Fruit fly (Drosophila melanogaster) whole organism, wandering third instar larva: Measurements from ENCODE around the gene CG14096.

Experiments
- CG32264 ChIP-seq: fragments of 200-800 bp; sonication (Bioruptor generic); optimal IDR thresholded peaks from 2 replicates; lab custom pipeline; 2016; ENCODE audit warnings: missing biosample characterization, missing genetic modification characterization
- Hnf4 ChIP-seq: fragments of 200-800 bp; sonication (Bioruptor generic); optimal IDR thresholded peaks from 2 replicates; lab custom pipeline; 2016; ENCODE audit warnings: missing biosample characterization, mild to moderate bottlenecking, missing genetic modification characterization
- Myc ChIP-seq: fragments of >200 bp; optimal IDR thresholded peaks from 2 replicates; lab custom pipeline; 2017
- N ChIP-seq: fragments of >200 bp; optimal IDR thresholded peaks from 2 replicates; lab custom pipeline; 2018; ENCODE audit warnings: missing biosample characterization, missing external identifiers, missing genetic modification characterization
- br ChIP-seq: fragments of 200-800 bp; sonication (Bioruptor generic); optimal IDR thresholded peaks from 2 replicates; lab custom pipeline; 2016; ENCODE audit warnings: missing biosample characterization, missing genetic modification characterization
- dmrt93B ChIP-seq: fragments of 200-800 bp; sonication (Bioruptor generic); optimal IDR thresholded peaks from 2 replicates; lab custom pipeline; 2018; ENCODE audit warnings: missing biosample characterization, mild to moderate bottlenecking, missing genetic modification characterization
- h ChIP-seq: fragments of 200-800 bp; sonication (Bioruptor generic); optimal IDR thresholded peaks from 3 replicates; lab custom pipeline; 2016; ENCODE audit warnings: missing biosample characterization, mild to moderate bottlenecking, missing genetic modification characterization
- jim ChIP-seq: fragments of 175-275, 200-325 bp; sonication (Bioruptor generic); optimal IDR thresholded peaks from 2 replicates; lab custom pipeline; 2016; ENCODE audit warnings: missing biosample characterization, mild to moderate bottlenecking, missing genetic modification characterization
- lola ChIP-seq: fragments of >200 bp; optimal IDR thresholded peaks from 2 replicates; lab custom pipeline; 2017; ENCODE audit warnings: missing biosample characterization, missing genetic modification characterization
- pan ChIP-seq: fragments of >200 bp; optimal IDR thresholded peaks from 2 replicates; lab custom pipeline; 2017
- psq ChIP-seq: fragments of 200-800 bp; sonication (Bioruptor generic); optimal IDR thresholded peaks from 3 replicates; lab custom pipeline; 2017; ENCODE audit warnings: missing biosample characterization, mild to moderate bottlenecking, missing genetic modification characterization, moderate library complexity
- tai ChIP-seq: sonication (Bioruptor generic); optimal IDR thresholded peaks from 2 replicates; lab custom pipeline; 2016; ENCODE audit warnings: missing biosample characterization, missing genetic modification characterization

DNA sequence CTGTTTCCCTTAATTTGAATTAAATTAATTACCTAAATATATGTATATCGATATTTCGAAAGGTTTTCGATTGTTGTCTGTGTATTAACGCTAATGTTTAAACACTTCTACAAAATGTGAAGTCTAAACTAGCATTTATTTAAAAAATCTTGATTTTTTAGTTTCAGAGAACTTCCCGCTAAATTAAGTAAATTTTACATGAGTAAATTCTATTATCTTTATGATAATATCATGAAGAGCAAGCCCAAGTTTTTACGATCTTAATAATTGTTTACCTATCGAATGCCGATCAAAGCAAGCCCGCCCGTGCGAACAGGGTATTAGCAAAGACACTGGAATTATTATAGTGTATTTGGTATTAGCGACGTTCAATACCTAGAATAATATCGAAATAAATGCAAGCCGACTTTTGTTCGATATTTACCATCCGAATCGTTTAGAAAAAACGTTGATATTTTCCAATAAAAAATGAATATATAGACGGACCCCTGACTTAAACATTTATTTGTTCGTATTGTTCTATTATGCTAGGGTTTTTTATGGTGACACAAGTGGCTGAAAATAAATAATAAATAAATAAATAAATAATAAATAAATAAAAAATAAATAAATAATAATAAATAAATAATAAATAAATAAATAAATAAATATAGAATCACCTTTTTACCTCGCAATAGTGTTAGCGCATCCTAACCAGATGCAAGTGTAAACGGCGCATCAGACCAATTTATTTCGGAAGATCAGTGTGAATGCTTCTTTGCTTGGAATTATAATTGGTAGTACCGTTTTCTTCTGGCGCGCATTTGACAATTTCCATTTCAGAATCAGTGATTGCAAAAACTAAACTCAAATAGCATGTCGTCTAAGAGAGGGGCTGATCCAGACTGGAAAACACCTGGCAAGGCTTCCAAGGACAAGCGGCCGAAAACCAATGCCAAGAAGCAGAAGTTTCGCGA lies 20.2 kb downstream of the CG14096 start, which contains the start of the genes CG33062 and Chd3:
- no peak for TF ChIP-seq br
- no peak for TF ChIP-seq pan (lab: Kevin White, UChicago)
- TF ChIP-seq CG32264 (GFP tag; lab: Kevin White, UChicago) = no peak
- TF ChIP-seq lola (GFP tag; lab: Kevin White, UChicago) = no peak
- no peak for TF ChIP-seq Myc (lab: Kevin White, UChicago)
- no peak for TF ChIP-seq psq (GFP tag; lab: Kevin White, UChicago)
- no peak for TF ChIP-seq Hnf4 (GFP tag; lab: Kevin White, UChicago)
- no peak for TF ChIP-seq h (GFP tag; lab: Kevin White, UChicago)
- TF ChIP-seq jim (GFP tag; lab: Kevin White, UChicago) = no peak
- peak; percentile 26 for TF ChIP-seq N
- TF ChIP-seq tai (GFP tag; lab: Kevin White, UChicago) = no peak
- peak; percentile 21 for TF ChIP-seq dmrt93B
